Fruit fly (Drosophila melanogaster) whole organism, embryonic: Measurements from ENCODE around the gene Cpr11B.

Experiments
- Bdp1 ChIP-seq: fragments of 200-800 bp; sonication (Bioruptor generic); optimal IDR thresholded peaks from 3 replicates; lab custom pipeline; 2016; ENCODE audit warnings: missing biosample characterization, missing genetic modification characterization
- CG11085 ChIP-seq: fragments of 200-800 bp; sonication (Bioruptor generic); IDR thresholded peaks from 2 replicates; pipeline ENCODE4 v1.3.6; 2022; ENCODE audit warnings: missing biosample characterization, missing genetic modification characterization
- CG12236 ChIP-seq: fragments of 200-800 bp; sonication (Bioruptor generic); optimal IDR thresholded peaks from 2 replicates; lab custom pipeline; 2016; ENCODE audit warnings: missing biosample characterization, missing genetic modification characterization
- CG13296 ChIP-seq: fragments of 200-800 bp; sonication (Bioruptor generic); optimal IDR thresholded peaks from 3 replicates; lab custom pipeline; 2018; ENCODE audit warnings: missing biosample characterization, mild to moderate bottlenecking, missing genetic modification characterization
- CG14860 ChIP-seq: fragments of 200-800 bp; sonication (Bioruptor generic); IDR thresholded peaks from 3 replicates; pipeline ENCODE4 v1.3.6; 2022; ENCODE audit warnings: missing biosample characterization, missing genetic modification characterization; ENCODE audit not compliant: partially characterized antibody
- CG15514 ChIP-seq: fragments of 200-800 bp; sonication (Bioruptor generic); optimal IDR thresholded peaks from 3 replicates; lab custom pipeline; 2017; ENCODE audit warnings: missing biosample characterization, missing genetic modification characterization, mild to moderate bottlenecking, moderate library complexity, missing genetic modification reagents
- CG1647 ChIP-seq: fragments of 200-800 bp; sonication (Bioruptor generic); optimal IDR thresholded peaks from 3 replicates; lab custom pipeline; 2016; ENCODE audit warnings: missing biosample characterization, missing genetic modification characterization
- CG18262 ChIP-seq: fragments of 200-800 bp; optimal IDR thresholded peaks from 3 replicates; lab custom pipeline; 2019; ENCODE audit warnings: missing biosample characterization, mild to moderate bottlenecking, missing genetic modification characterization, moderate library complexity
- CG2120 ChIP-seq: fragments of 200-800 bp; sonication (Bioruptor generic); optimal IDR thresholded peaks from 3 replicates; lab custom pipeline; 2016; ENCODE audit warnings: missing biosample characterization, missing genetic modification characterization
- CG31388 ChIP-seq: fragments of 200-800 bp; sonication (Bioruptor generic); optimal IDR thresholded peaks from 2 replicates; lab custom pipeline; 2016; ENCODE audit warnings: missing biosample characterization, missing genetic modification characterization
- CG3847 ChIP-seq: fragments of 200-800 bp; sonication (Bioruptor generic); IDR thresholded peaks from 2 replicates; pipeline ENCODE4 v1.3.6; 2022; ENCODE audit warnings: missing biosample characterization, missing genetic modification characterization
- CG4404 ChIP-seq: fragments of 200-800 bp; sonication (Bioruptor generic); IDR thresholded peaks from 2 replicates; pipeline ENCODE4 v1.3.6; 2022; ENCODE audit warnings: missing biosample characterization, missing genetic modification characterization
- CG6254 ChIP-seq: fragments of 200-800 bp; sonication (Bioruptor generic); optimal IDR thresholded peaks from 3 replicates; lab custom pipeline; 2017; ENCODE audit warnings: mild to moderate bottlenecking, missing biosample characterization, missing genetic modification reagents, missing genetic modification characterization
- CG6272 ChIP-seq: fragments of 200-800 bp; sonication (Bioruptor generic); IDR thresholded peaks from 2 replicates; pipeline ENCODE4 v1.3.6; 2022; ENCODE audit warnings: missing biosample characterization, missing genetic modification characterization
- CG7745 ChIP-seq: fragments of 200-800 bp; sonication (Bioruptor generic); optimal IDR thresholded peaks from 2 replicates; lab custom pipeline; 2018; ENCODE audit warnings: missing biosample characterization, mild to moderate bottlenecking, missing genetic modification characterization, moderate library complexity
- CG9876 ChIP-seq: fragments of 200-800 bp; sonication (Bioruptor generic); optimal IDR thresholded peaks from 2 replicates; lab custom pipeline; 2016; ENCODE audit warnings: missing biosample characterization, missing genetic modification characterization
- Deaf1 ChIP-seq: fragments of 200-800 bp; optimal IDR thresholded peaks from 3 replicates; lab custom pipeline; 2019; ENCODE audit warnings: missing biosample characterization, mild to moderate bottlenecking, missing genetic modification characterization, moderate library complexity
- Dip2 ChIP-seq: fragments of 200-800 bp; sonication (Bioruptor generic); IDR thresholded peaks from 2 replicates; pipeline ENCODE4 v1.3.6; 2022; ENCODE audit warnings: missing biosample characterization, missing genetic modification characterization
- Dip3 ChIP-seq: fragments of 200-800 bp; sonication (Bioruptor generic); optimal IDR thresholded peaks from 3 replicates; lab custom pipeline; 2016; ENCODE audit warnings: missing biosample characterization, missing genetic modification characterization
- Drgx ChIP-seq: fragments of 200-800 bp; sonication (Bioruptor generic); IDR thresholded peaks from 2 replicates; pipeline ENCODE4 v1.3.6; 2022; ENCODE audit warnings: missing biosample characterization, missing genetic modification characterization
- Ets65A ChIP-seq: fragments of 200-800 bp; sonication (Bioruptor generic); peaks from one replicate; lab custom pipeline; 2016; ENCODE audit warnings: missing biosample characterization, missing genetic modification characterization
- GATAe ChIP-seq: fragments of 200-800 bp; sonication (Bioruptor generic); conservative IDR thresholded peaks from 2 replicates; pipeline ENCODE4 v1.3.6; 2022; ENCODE audit warnings: missing biosample characterization, missing genetic modification characterization
- HLHmδ ChIP-seq: fragments of 200-800 bp; sonication (Bioruptor generic); optimal IDR thresholded peaks from 2 replicates; lab custom pipeline; 2018; ENCODE audit warnings: missing biosample characterization, mild to moderate bottlenecking, missing genetic modification characterization, moderate library complexity
- Hmr ChIP-seq: fragments of 200-800 bp; sonication (Bioruptor generic); optimal IDR thresholded peaks from 3 replicates; lab custom pipeline; 2017; ENCODE audit warnings: mild to moderate bottlenecking, missing biosample characterization, missing genetic modification reagents, missing genetic modification characterization
- Lim3 ChIP-seq: fragments of 200-800 bp; sonication (Bioruptor generic); IDR thresholded peaks from 2 replicates; pipeline ENCODE4 v1.3.6; 2022; ENCODE audit warnings: missing biosample characterization, missing genetic modification characterization
- Nf-YA ChIP-seq: fragments of 200-800 bp; sonication (Bioruptor generic); IDR thresholded peaks from 2 replicates; pipeline ENCODE4 v1.3.6; 2022; ENCODE audit warnings: missing biosample characterization, missing genetic modification characterization
- NfI ChIP-seq: fragments of 200-800 bp; sonication (Bioruptor generic); optimal IDR thresholded peaks from 3 replicates; lab custom pipeline; 2018; ENCODE audit warnings: missing biosample characterization, mild to moderate bottlenecking, missing genetic modification characterization, moderate library complexity
- Optix ChIP-seq: fragments of 200-800 bp; sonication (Bioruptor generic); IDR thresholded peaks from 3 replicates; pipeline ENCODE4 v1.3.6; 2022; ENCODE audit warnings: missing biosample characterization, missing genetic modification characterization
- Tbp ChIP-seq: fragments of >200 bp; optimal IDR thresholded peaks from 2 replicates; lab custom pipeline; 2018; ENCODE audit warnings: missing biosample characterization, missing genetic modification characterization
- abd-A ChIP-seq: fragments of 200-800 bp; sonication (Bioruptor generic); optimal IDR thresholded peaks from 3 replicates; lab custom pipeline; 2019; ENCODE audit warnings: missing biosample characterization, mild to moderate bottlenecking, missing genetic modification characterization, moderate library complexity
- ara ChIP-seq: fragments of 200-800 bp; sonication (Bioruptor generic); IDR thresholded peaks from 2 replicates; pipeline ENCODE4 v1.3.6; 2022; ENCODE audit warnings: missing biosample characterization, missing genetic modification characterization
- ase ChIP-seq: fragments of 200-800 bp; sonication (Bioruptor generic); IDR thresholded peaks from 3 replicates; pipeline ENCODE4 v1.3.6; 2022; ENCODE audit warnings: missing biosample characterization, missing genetic modification characterization
- btn ChIP-seq: fragments of 200-800 bp; sonication (Bioruptor generic); optimal IDR thresholded peaks from 2 replicates; lab custom pipeline; 2016; ENCODE audit warnings: missing biosample characterization, missing genetic modification characterization
- dati ChIP-seq: fragments of 200-800 bp; sonication (Bioruptor generic); IDR thresholded peaks from 2 replicates; pipeline ENCODE4 v1.3.6; 2022; ENCODE audit warnings: missing biosample characterization, missing genetic modification characterization
- ems ChIP-seq: fragments of 200-800 bp; sonication (Bioruptor generic); optimal IDR thresholded peaks from 3 replicates; lab custom pipeline; 2016; ENCODE audit warnings: missing biosample characterization, missing genetic modification characterization
- eve ChIP-seq, 2 experiments: fragments of >200 bp; optimal IDR thresholded peaks; 2 replicates each; lab custom pipeline; 2017; ENCODE audit warnings: missing biosample characterization in 2 of 2, missing genetic modification characterization in 2 of 2
- fd64A ChIP-seq: fragments of 200-800 bp; sonication (Bioruptor generic); optimal IDR thresholded peaks from 3 replicates; lab custom pipeline; 2018; ENCODE audit warnings: missing biosample characterization, mild to moderate bottlenecking, missing genetic modification characterization
- fd96Cb ChIP-seq: fragments of 200-800 bp; sonication (Bioruptor generic); optimal IDR thresholded peaks from 2 replicates; lab custom pipeline; 2018; ENCODE audit warnings: missing biosample characterization, mild to moderate bottlenecking, missing genetic modification characterization, moderate library complexity
- fu2 ChIP-seq: fragments of 200-800 bp; sonication (Bioruptor generic); optimal IDR thresholded peaks from 2 replicates; lab custom pipeline; 2016; ENCODE audit warnings: missing biosample characterization, missing genetic modification characterization
- gcm2 ChIP-seq: fragments of 200-800 bp; sonication (Bioruptor generic); optimal IDR thresholded peaks from 2 replicates; lab custom pipeline; 2016; ENCODE audit warnings: missing biosample characterization, missing genetic modification characterization
- jumu ChIP-seq: fragments of 200-800 bp; sonication (Bioruptor generic); optimal IDR thresholded peaks from 3 replicates; lab custom pipeline; 2016; ENCODE audit warnings: missing biosample characterization, missing genetic modification characterization
- klu ChIP-seq: fragments of 200-800 bp; sonication (Bioruptor generic); IDR thresholded peaks from 2 replicates; pipeline ENCODE4 v1.3.6; 2022; ENCODE audit warnings: missing biosample characterization, missing genetic modification characterization
- mam ChIP-seq: fragments of 200-800 bp; sonication (Bioruptor generic); optimal IDR thresholded peaks from 3 replicates; lab custom pipeline; 2016; ENCODE audit warnings: missing biosample characterization, missing genetic modification characterization
- phol ChIP-seq: fragments of 200-800 bp; sonication (Bioruptor generic); optimal IDR thresholded peaks from 3 replicates; lab custom pipeline; 2018; ENCODE audit warnings: missing biosample characterization, mild to moderate bottlenecking, missing genetic modification characterization, moderate library complexity
- pita ChIP-seq: fragments of 200-800 bp; sonication (Bioruptor generic); optimal IDR thresholded peaks from 2 replicates; lab custom pipeline; 2017; ENCODE audit warnings: missing biosample characterization, mild to moderate bottlenecking, missing genetic modification characterization
- seq ChIP-seq: fragments of 200-800 bp; sonication (Bioruptor generic); IDR thresholded peaks from 2 replicates; pipeline ENCODE4 v1.3.6; 2022; ENCODE audit warnings: missing biosample characterization, missing genetic modification characterization
- slp2 ChIP-seq: fragments of 200-800 bp; sonication (Bioruptor generic); optimal IDR thresholded peaks from 2 replicates; lab custom pipeline; 2016; ENCODE audit warnings: missing biosample characterization, missing genetic modification characterization
- sug ChIP-seq: fragments of 200-800 bp; optimal IDR thresholded peaks from 2 replicates; lab custom pipeline; 2019; ENCODE audit warnings: missing biosample characterization, mild to moderate bottlenecking, missing genetic modification characterization, moderate library complexity
- tap ChIP-seq: fragments of 200-800 bp; optimal IDR thresholded peaks from 3 replicates; lab custom pipeline; 2019; ENCODE audit warnings: missing biosample characterization, mild to moderate bottlenecking, missing genetic modification characterization, moderate library complexity
- tgo ChIP-seq: fragments of 200-800 bp; sonication (Bioruptor generic); IDR thresholded peaks from 3 replicates; pipeline ENCODE4 v1.3.6; 2022; ENCODE audit warnings: missing biosample characterization, missing genetic modification characterization
- tin ChIP-seq: fragments of 200-800 bp; sonication (Bioruptor generic); optimal IDR thresholded peaks from 3 replicates; lab custom pipeline; 2016; ENCODE audit warnings: missing biosample characterization, missing genetic modification characterization
- vfl ChIP-seq: fragments of 200-800 bp; sonication (Bioruptor generic); optimal IDR thresholded peaks from 2 replicates; lab custom pipeline; 2016; ENCODE audit warnings: missing biosample characterization, missing genetic modification characterization
- wor ChIP-seq: fragments of 200-800 bp; sonication (Bioruptor generic); IDR thresholded peaks from 2 replicates; pipeline ENCODE4 v1.3.6; 2022; ENCODE audit warnings: missing biosample characterization, missing genetic modification characterization
- zfh2 ChIP-seq: fragments of 200-800 bp; sonication (Bioruptor generic); optimal IDR thresholded peaks from 2 replicates; lab custom pipeline; 2016; ENCODE audit warnings: missing biosample characterization, missing genetic modification characterization

Gene Cpr11B

dm6 chrX:12539215-12539614 is 13.7 kb upstream of the Cpr11B start (continued):
- TF ChIP-seq CG1647 (no peak), Drgx (no peak), CG13296 (GFP tag; lab: Kevin White, UChicago) (no peak), dati (GFP tag; lab: Robert Waterston, UW) (no peak), seq (GFP tag; lab: Robert Waterston, UW) (no peak), CG15514 (GFP tag; lab: Kevin White, UChicago) (no peak), NfI (GFP tag; lab: Kevin White, UChicago) (peak; percentile 20), CG2120 (GFP tag; lab: Kevin White, UChicago) (peak; percentile 55), CG18262 (tag; lab: Kevin White, UChicago) (no peak), Deaf1 (no peak), abd-A (tag; lab: Kevin White, UChicago) (no peak), CG6272 (no peak), eve (GFP tag; optimal IDR thresholded peaks at IDR 0.05; lab: Kevin White, UChicago) (peak in 1 of 2 experiments; percentile 43), zfh2 (GFP tag; lab: Kevin White, UChicago) (no peak), Bdp1 (GFP tag; lab: Kevin White, UChicago) (no peak), Lim3 (no peak), phol (tag; lab: Kevin White, UChicago) (peak; percentile 11), pita (GFP tag; lab: Kevin White, UChicago) (no peak), tin (peak; percentile 14), tgo (GFP tag; lab: Robert Waterston, UW) (no peak), CG4404 (GFP tag; lab: Robert Waterston, UW) (no peak), CG14860 (GFP tag; lab: Robert Waterston, UW) (no peak), HLHmδ (GFP tag; lab: Kevin White, UChicago) (no peak), slp2 (no peak), CG7745 (no peak), btn (GFP tag; lab: Kevin White, UChicago) (no peak), wor (GFP tag; lab: Robert Waterston, UW) (no peak), vfl (GFP tag; lab: Kevin White, UChicago) (no peak), gcm2 (GFP tag; lab: Kevin White, UChicago) (no peak), fd96Cb (tag; lab: Kevin White, UChicago) (peak; percentile 10), fd64A (GFP tag; lab: Kevin White, UChicago) (no peak), mam (GFP tag; lab: Kevin White, UChicago) (no peak), klu (GFP tag; lab: Robert Waterston, UW) (no peak), tap (tag; lab: Kevin White, UChicago) (peak; percentile 14), Ets65A (peak; percentile 72), Tbp (GFP tag; lab: Kevin White, UChicago) (no peak), GATAe (GFP tag; lab: Robert Waterston, UW) (no peak), fu2 (GFP tag; lab: Kevin White, UChicago) (no peak), Dip2 (GFP tag; lab: Robert Waterston, UW) (no peak), CG3847 (GFP tag; lab: Robert Waterston, UW) (no peak), Hmr (peak; percentile 10), Optix (no peak), CG12236 (GFP tag; lab: Kevin White, UChicago) (no peak), Dip3 (GFP tag; lab: Kevin White, UChicago) (no peak), CG31388 (GFP tag; lab: Kevin White, UChicago) (no peak), CG11085 (GFP tag; lab: Robert Waterston, UW) (no peak), sug (no peak), CG9876 (no peak), Nf-YA (GFP tag; lab: Robert Waterston, UW) (no peak), jumu (GFP tag; lab: Kevin White, UChicago) (no peak), ara (GFP tag; lab: Robert Waterston, UW) (0 out of 2 replicates have a peak, but pooled peaks have one; percentile 6), ems (no peak), ase (GFP tag; lab: Robert Waterston, UW) (no peak), CG6254 (no peak)
